Worm (Caenorhabditis elegans) whole organism, L4 larva: ENCODE results near the gene lonp-2.

Experiments used
- F10B5.3 ChIP-seq: sonication (generic microtip); optimal IDR thresholded peaks from 2 replicates; lab custom pipeline; 2016; ENCODE audit warnings: mild to moderate bottlenecking, missing genetic modification characterization, missing compliant biosample characterization
- T26A8.4 ChIP-seq: fragments of 200-800 bp; sonication (Bioruptor generic); IDR thresholded peaks from 2 replicates; pipeline ENCODE4 v1.3.6; 2022; ENCODE audit warnings: missing genetic modification characterization, missing compliant biosample characterization
- Y48G9A.11 ChIP-seq: fragments of 200-800 bp; sonication (Bioruptor generic); IDR thresholded peaks from 2 replicates; pipeline ENCODE4 v1.3.6; 2022; ENCODE audit warnings: missing genetic modification reagents, missing genetic modification characterization, missing compliant biosample characterization
- Y75B8A.6 ChIP-seq: fragments of 200-800 bp; sonication (Bioruptor generic); IDR thresholded peaks from 2 replicates; pipeline ENCODE4 v1.3.6; 2022; ENCODE audit warnings: missing genetic modification reagents, missing genetic modification characterization, missing compliant biosample characterization
- aha-1 ChIP-seq: fragments of 150-350 bp; peaks from one replicate; lab custom pipeline; 2014; ENCODE audit warnings: missing biosample characterization, missing genetic modification characterization
- arid-1 ChIP-seq: fragments of 200-800 bp; sonication (Bioruptor generic); conservative IDR thresholded peaks from 2 replicates; pipeline ENCODE4 v1.3.6; 2022; ENCODE audit warnings: missing genetic modification reagents, missing genetic modification characterization, missing compliant biosample characterization
- ces-1 ChIP-seq: fragments of 150-350 bp; sonication (generic microtip); optimal IDR thresholded peaks from 4 replicates; lab custom pipeline; 2014; ENCODE audit warnings: missing biosample characterization, missing genetic modification reagents, missing genetic modification characterization
- daf-12 ChIP-seq: fragments of 150-350 bp; optimal IDR thresholded peaks from 2 replicates; lab custom pipeline; 2014; ENCODE audit warnings: missing biosample characterization, missing genetic modification reagents, missing genetic modification characterization
- daf-16 ChIP-seq, 3 experiments: sonication (generic microtip); optimal IDR thresholded peaks; 2 replicates each; lab custom pipeline; 2016 to 2017; ENCODE audit warnings: missing genetic modification characterization in 3 of 3, missing genetic modification reagents in 3 of 3, mild to moderate bottlenecking in 2 of 3, missing compliant biosample characterization in 2 of 3, missing biosample characterization in 1 of 3, moderate library complexity in 1 of 3
- dmd-6 ChIP-seq: fragments of 200-800 bp; sonication (Bioruptor generic); IDR thresholded peaks from 2 replicates; pipeline ENCODE4 v1.3.6; 2022; ENCODE audit warnings: missing genetic modification reagents, missing genetic modification characterization, missing compliant biosample characterization
- dve-1 ChIP-seq: sonication (generic microtip); optimal IDR thresholded peaks from 2 replicates; lab custom pipeline; 2017; ENCODE audit warnings: antibody characterized with exemption, mild to moderate bottlenecking, missing genetic modification characterization, missing compliant biosample characterization; ENCODE audit not compliant: insufficient read depth
- fkh-10 ChIP-seq: fragments of 150-350 bp; optimal IDR thresholded peaks from 2 replicates; lab custom pipeline; 2014; ENCODE audit warnings: missing biosample characterization, missing genetic modification reagents, missing genetic modification characterization
- hif-1 ChIP-seq, 2 experiments: sonication (generic microtip); optimal IDR thresholded peaks; 2 replicates each; lab custom pipeline; 2016 to 2017; ENCODE audit warnings: missing compliant biosample characterization in 2 of 2, missing genetic modification characterization in 2 of 2, missing genetic modification reagents in 2 of 2, missing genotype in 2 of 2, mild to moderate bottlenecking in 1 of 2
- hlh-11 ChIP-seq: fragments of 200-800 bp; sonication (Bioruptor generic); optimal IDR thresholded peaks from 2 replicates; lab custom pipeline; 2018; ENCODE audit warnings: mild to moderate bottlenecking, missing genetic modification characterization, missing compliant biosample characterization
- hlh-30 ChIP-seq: sonication (generic microtip); optimal IDR thresholded peaks from 2 replicates; lab custom pipeline; 2017; ENCODE audit warnings: antibody characterized with exemption, mild to moderate bottlenecking, missing genetic modification characterization, missing compliant biosample characterization; ENCODE audit not compliant: insufficient read depth
- lim-7 ChIP-seq: fragments of 200-800 bp; sonication (Bioruptor generic); IDR thresholded peaks from 2 replicates; pipeline ENCODE4 v1.3.6; 2022; ENCODE audit warnings: missing genetic modification characterization, missing compliant biosample characterization
- lin-1 ChIP-seq: fragments of 200-800 bp; sonication (Bioruptor generic); IDR thresholded peaks from 2 replicates; pipeline ENCODE4 v1.3.6; 2022; ENCODE audit warnings: missing genetic modification reagents, missing genetic modification characterization, missing compliant biosample characterization
- lin-13 ChIP-seq: fragments of 150-350 bp; optimal IDR thresholded peaks from 2 replicates; lab custom pipeline; 2014; ENCODE audit warnings: missing biosample characterization, missing genetic modification reagents, missing genetic modification characterization
- lin-29 ChIP-seq: fragments of 200-800 bp; sonication (Bioruptor generic); IDR thresholded peaks from 2 replicates; pipeline ENCODE4 v1.3.6; 2022; ENCODE audit warnings: missing genetic modification reagents, missing genetic modification characterization, missing compliant biosample characterization
- mep-1 ChIP-seq: fragments of 150-350 bp; sonication (generic microtip); optimal IDR thresholded peaks from 3 replicates; lab custom pipeline; 2014; ENCODE audit warnings: missing biosample characterization, missing genetic modification characterization
- mes-2 ChIP-seq: sonication (generic microtip); optimal IDR thresholded peaks from 2 replicates; lab custom pipeline; 2016; ENCODE audit warnings: missing genotype, mild to moderate bottlenecking, missing genetic modification characterization, missing compliant biosample characterization; ENCODE audit not compliant: poor library complexity, severe bottlenecking
- mxl-3 ChIP-seq: fragments of 200-800 bp; sonication (Bioruptor generic); optimal IDR thresholded peaks from 2 replicates; lab custom pipeline; 2018; ENCODE audit warnings: mild to moderate bottlenecking, missing genetic modification characterization, missing compliant biosample characterization
- nhr-237 ChIP-seq: sonication (generic microtip); optimal IDR thresholded peaks from 2 replicates; lab custom pipeline; 2017; ENCODE audit warnings: missing biosample characterization, missing genetic modification characterization
- nhr-28 ChIP-seq: fragments of 150-350 bp; optimal IDR thresholded peaks from 2 replicates; lab custom pipeline; 2014; ENCODE audit warnings: missing biosample characterization, missing genetic modification characterization
- nhr-41 ChIP-seq: fragments of 200-800 bp; sonication (Bioruptor generic); IDR thresholded peaks from 2 replicates; pipeline ENCODE4 v1.3.6; 2022; ENCODE audit warnings: missing genetic modification reagents, missing genetic modification characterization, missing compliant biosample characterization
- nhr-42 ChIP-seq: fragments of 200-800 bp; sonication (Bioruptor generic); IDR thresholded peaks from 2 replicates; pipeline ENCODE4 v1.3.6; 2022; ENCODE audit warnings: missing genetic modification characterization, missing compliant biosample characterization
- nhr-76 ChIP-seq: fragments of 150-350 bp; optimal IDR thresholded peaks from 2 replicates; lab custom pipeline; 2014; ENCODE audit warnings: missing biosample characterization, missing genetic modification characterization
- pqm-1 ChIP-seq: sonication (generic microtip); optimal IDR thresholded peaks from 2 replicates; lab custom pipeline; 2017; ENCODE audit warnings: missing biosample characterization, missing genetic modification characterization
- spr-1 ChIP-seq: sonication (generic microtip); optimal IDR thresholded peaks from 2 replicates; lab custom pipeline; 2016; ENCODE audit warnings: mild to moderate bottlenecking, missing genetic modification characterization, missing compliant biosample characterization
- unc-62 ChIP-seq, 3 experiments: fragments of 150-350 bp in 1 of 3; sonication (generic microtip); optimal IDR thresholded peaks in 2 of 3; peaks in 1 of 3; 1 replicate in 1 of 3; 2 replicates in 2 of 3; lab custom pipeline; 2014 to 2017; ENCODE audit warnings: missing biosample characterization in 3 of 3, missing genetic modification characterization in 3 of 3, missing genetic modification reagents in 3 of 3, missing genotype in 1 of 3
- ztf-11 ChIP-seq: fragments of 150-350 bp; optimal IDR thresholded peaks from 2 replicates; lab custom pipeline; 2014; ENCODE audit warnings: missing biosample characterization, missing genetic modification characterization
- ztf-7 ChIP-seq: fragments of 150-350 bp; optimal IDR thresholded peaks from 2 replicates; lab custom pipeline; 2014; ENCODE audit warnings: missing biosample characterization, missing genetic modification characterization

lonp-2 gene

ce11 chrIII:12135580-12135979, 28.0 kb downstream of the lonp-2 start (continued):
- TF ChIP-seq ces-1 (GFP tag; lab: Kevin White, UChicago) (no peak), mes-2 (tag; lab: Kevin White, UChicago) (no peak), T26A8.4 (GFP tag; lab: Robert Waterston, UW) (no peak)

DNA sequence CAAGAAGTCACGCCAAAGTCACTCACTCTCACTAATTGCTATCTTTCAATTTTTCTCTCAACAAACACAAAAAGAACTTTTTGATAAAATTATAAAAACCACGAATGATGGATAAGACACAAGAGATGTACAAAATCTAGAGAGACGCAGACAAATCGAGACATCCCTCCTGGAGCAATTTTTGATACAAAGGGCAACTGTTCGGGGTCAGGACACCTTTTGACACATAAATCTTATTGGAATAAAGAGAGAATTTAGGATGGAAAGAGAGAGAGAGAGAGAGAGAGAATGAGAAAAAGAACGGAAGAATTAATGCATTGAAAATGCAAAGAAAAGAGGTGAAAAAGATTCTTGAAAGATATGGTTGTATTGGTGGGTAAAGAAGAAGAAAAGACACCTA, 29.5 kb downstream of the lonp-2 start:
- TF ChIP-seq ces-1 (GFP tag; lab: Kevin White, UChicago): no peak
- TF ChIP-seq unc-62 (GFP tag; optimal IDR thresholded peaks at IDR 0.05 in 1 of 2; lab: Kevin White, UChicago): peak in 1 of 2 experiments; percentile 54
- TF ChIP-seq unc-62 (tag; optimal IDR thresholded peaks at IDR 0.05; lab: Kevin White, UChicago): no peak
- TF ChIP-seq mxl-3 (GFP tag; lab: Kevin White, UChicago): no peak
- TF ChIP-seq fkh-10: no peak
- TF ChIP-seq Y48G9A.11 (GFP tag; lab: Robert Waterston, UW): no peak
- TF ChIP-seq lin-29 (GFP tag; lab: Robert Waterston, UW): no peak
- TF ChIP-seq, all 104 proteins: peak for 1

- no peak for TF ChIP-seq unc-62 (GFP tag; optimal IDR thresholded peaks at IDR 0.05 in 1 of 2; lab: Kevin White, UChicago)
- no peak for TF ChIP-seq unc-62 (tag; optimal IDR thresholded peaks at IDR 0.05; lab: Kevin White, UChicago)
- no peak for TF ChIP-seq nhr-41 (GFP tag; lab: Robert Waterston, UW)
- no peak for TF ChIP-seq mxl-3 (GFP tag; lab: Kevin White, UChicago)
- TF ChIP-seq nhr-42 (GFP tag; lab: Robert Waterston, UW): no peak
- TF ChIP-seq ztf-11 (tag; lab: Kevin White, UChicago): no peak
- TF ChIP-seq arid-1 (GFP tag; lab: Robert Waterston, UW): no peak
- TF ChIP-seq F10B5.3 (tag; lab: Kevin White, UChicago): no peak
- no peak for TF ChIP-seq pqm-1 (tag; lab: Kevin White, UChicago)
- TF ChIP-seq hif-1 (tag; optimal IDR thresholded peaks at IDR 0.05; lab: Kevin White, UChicago): no peak
- TF ChIP-seq daf-12 (tag; lab: Kevin White, UChicago): no peak
- TF ChIP-seq lim-7 (GFP tag; lab: Robert Waterston, UW): no peak
- no peak for TF ChIP-seq nhr-76
- TF ChIP-seq nhr-237 (tag; lab: Kevin White, UChicago): no peak
- TF ChIP-seq, all 104 proteins: peak for 0
Measured at ce11 chrIII:12137515-12137914, 29.9 kb downstream of the lonp-2 start.

DNA sequence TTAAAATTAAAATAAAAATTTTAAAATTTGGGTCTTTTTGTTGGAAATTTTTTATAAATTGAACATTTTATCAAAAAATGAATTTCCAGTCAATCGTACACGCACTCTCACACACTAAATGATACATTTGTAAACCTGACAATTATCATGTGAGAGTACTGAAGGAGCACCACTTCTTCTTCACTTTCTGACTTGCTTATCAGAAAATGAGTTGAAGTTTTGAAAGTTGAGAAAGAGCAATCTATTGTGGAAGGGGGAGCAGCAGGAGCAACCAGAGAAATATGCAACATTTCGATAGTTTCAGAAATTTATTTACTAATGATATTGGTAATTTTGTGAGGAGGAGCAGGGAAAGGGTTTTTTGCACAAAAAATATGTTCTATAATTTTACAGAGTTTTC, 30.7 kb downstream of the lonp-2 start:
- TF ChIP-seq daf-16 (GFP tag; optimal IDR thresholded peaks at IDR 0.05; lab: Kevin White, UChicago) (no peak), daf-16 (tag; optimal IDR thresholded peaks at IDR 0.05; lab: Kevin White, UChicago) (peak; percentile 63), ztf-7 (no peak), aha-1 (peak; percentile 24), pqm-1 (tag; lab: Kevin White, UChicago) (peak; percentile 97), lin-13 (no peak), dmd-6 (GFP tag; lab: Robert Waterston, UW) (peak; percentile 45; the same call in 1 of the 2 replicates), mep-1 (tag; lab: Kevin White, UChicago) (peak; percentile 8), hlh-30 (tag; lab: Kevin White, UChicago) (peak; percentile 43), Y75B8A.6 (GFP tag; lab: Robert Waterston, UW) (no peak), dve-1 (tag; lab: Kevin White, UChicago) (peak; percentile 26), spr-1 (no peak), nhr-28 (tag; lab: Kevin White, UChicago) (peak; percentile 80), hlh-11 (tag; lab: Kevin White, UChicago) (peak; percentile 53)

- TF ChIP-seq lin-1 (GFP tag; lab: Robert Waterston, UW) (no peak), mep-1 (tag; lab: Kevin White, UChicago) (no peak), nhr-28 (tag; lab: Kevin White, UChicago) (peak; percentile 8)
- TF ChIP-seq, all 104 proteins: peak for 1
Measured at ce11 chrIII:12139471-12139870, 31.9 kb downstream of the lonp-2 start.
